Worm (Caenorhabditis elegans) whole organism, mixed stage, embryonic: ENCODE results near the gene grl-2.

Experiments used
- M03D4.4 ChIP-seq: sonication (generic microtip); optimal IDR thresholded peaks from 2 replicates; lab custom pipeline; 2017; ENCODE audit warnings: mild to moderate bottlenecking, missing genetic modification characterization, missing compliant biosample characterization
- bed-3 ChIP-seq: fragments of 200-800 bp; sonication (Bioruptor generic); optimal IDR thresholded peaks from 3 replicates; lab custom pipeline; 2018; ENCODE audit warnings: mild to moderate bottlenecking, missing genetic modification characterization, moderate library complexity, missing compliant biosample characterization
- blmp-1 ChIP-seq: fragments of 150-350 bp; optimal IDR thresholded peaks from 2 replicates; lab custom pipeline; 2014; ENCODE audit warnings: missing biosample characterization, missing genetic modification characterization
- ceh-39 ChIP-seq: fragments of 150-350 bp; optimal IDR thresholded peaks from 2 replicates; lab custom pipeline; 2014; ENCODE audit warnings: missing biosample characterization, missing genetic modification characterization
- ceh-43 ChIP-seq: fragments of 200-800 bp; sonication (Bioruptor generic); optimal IDR thresholded peaks from 2 replicates; lab custom pipeline; 2018; ENCODE audit warnings: mild to moderate bottlenecking, missing genetic modification characterization, moderate library complexity, missing compliant biosample characterization
- ceh-83 ChIP-seq: fragments of 200-800 bp; sonication (Bioruptor generic); optimal IDR thresholded peaks from 2 replicates; lab custom pipeline; 2018; ENCODE audit warnings: mild to moderate bottlenecking, missing genetic modification characterization, missing compliant biosample characterization
- ces-1 ChIP-seq: fragments of 150-350 bp; optimal IDR thresholded peaks from 2 replicates; lab custom pipeline; 2014; ENCODE audit warnings: missing biosample characterization, missing genetic modification reagents, missing genetic modification characterization
- cnd-1 ChIP-seq: fragments of 200-800 bp; sonication (Bioruptor generic); optimal IDR thresholded peaks from 2 replicates; lab custom pipeline; 2018; ENCODE audit warnings: mild to moderate bottlenecking, missing genetic modification characterization, missing compliant biosample characterization
- drap-1 ChIP-seq: fragments of 200-800 bp; sonication (Bioruptor generic); optimal IDR thresholded peaks from 3 replicates; lab custom pipeline; 2018; ENCODE audit warnings: mild to moderate bottlenecking, missing genetic modification characterization, missing compliant biosample characterization
- elt-1 ChIP-seq: sonication (generic microtip); optimal IDR thresholded peaks from 2 replicates; lab custom pipeline; 2017; ENCODE audit warnings: missing genetic modification characterization, mild to moderate bottlenecking, missing compliant biosample characterization, antibody characterized with exemption, moderate library complexity, borderline replicate concordance; ENCODE audit not compliant: insufficient read depth
- elt-3 ChIP-seq: fragments of 150-350 bp; optimal IDR thresholded peaks from 2 replicates; lab custom pipeline; 2014; ENCODE audit warnings: missing biosample characterization, missing genetic modification characterization
- flh-1 ChIP-seq: fragments of 200-800 bp; sonication (Bioruptor generic); optimal IDR thresholded peaks from 2 replicates; lab custom pipeline; 2018; ENCODE audit warnings: mild to moderate bottlenecking, missing genetic modification characterization, moderate library complexity, missing compliant biosample characterization
- ham-2 ChIP-seq: fragments of 200-800 bp; sonication (Bioruptor generic); optimal IDR thresholded peaks from 2 replicates; lab custom pipeline; 2018; ENCODE audit warnings: mild to moderate bottlenecking, missing genetic modification characterization, missing compliant biosample characterization
- hlh-1 ChIP-seq: fragments of 150-350 bp; optimal IDR thresholded peaks from 2 replicates; lab custom pipeline; 2014; ENCODE audit warnings: missing biosample characterization, missing genetic modification reagents, missing genetic modification characterization
- lin-13 ChIP-seq: fragments of 150-350 bp; optimal IDR thresholded peaks from 2 replicates; lab custom pipeline; 2014; ENCODE audit warnings: missing biosample characterization, missing genetic modification characterization
- lin-32 ChIP-seq: fragments of 200-800 bp; sonication (Bioruptor generic); optimal IDR thresholded peaks from 2 replicates; lab custom pipeline; 2018; ENCODE audit warnings: mild to moderate bottlenecking, missing genetic modification characterization, missing compliant biosample characterization
- lsy-2 ChIP-seq: fragments of 150-350 bp; optimal IDR thresholded peaks from 2 replicates; lab custom pipeline; 2014; ENCODE audit warnings: missing biosample characterization, missing genetic modification characterization
- mab-5 ChIP-seq: fragments of 150-350 bp; optimal IDR thresholded peaks from 2 replicates; lab custom pipeline; 2014; ENCODE audit warnings: missing biosample characterization, missing genetic modification characterization
- mep-1 ChIP-seq: fragments of 150-350 bp; optimal IDR thresholded peaks from 2 replicates; lab custom pipeline; 2017; ENCODE audit warnings: missing biosample characterization, missing genetic modification reagents, missing genetic modification characterization, inconsistent platforms
- mls-2 ChIP-seq: sonication (generic microtip); optimal IDR thresholded peaks from 2 replicates; lab custom pipeline; 2016; ENCODE audit warnings: mild to moderate bottlenecking, missing genetic modification characterization, moderate library complexity, missing compliant biosample characterization
- nhr-12 ChIP-seq: fragments of 150-350 bp; optimal IDR thresholded peaks from 2 replicates; lab custom pipeline; 2014; ENCODE audit warnings: missing biosample characterization, missing genetic modification characterization
- nhr-2 ChIP-seq: fragments of 150-350 bp; optimal IDR thresholded peaks from 2 replicates; lab custom pipeline; 2014; ENCODE audit warnings: missing biosample characterization, missing genetic modification characterization
- nhr-237 ChIP-seq: fragments of 150-350 bp; optimal IDR thresholded peaks from 2 replicates; lab custom pipeline; 2014; ENCODE audit warnings: missing biosample characterization, missing genetic modification characterization
- nhr-28 ChIP-seq: fragments of 150-350 bp; optimal IDR thresholded peaks from 2 replicates; lab custom pipeline; 2014; ENCODE audit warnings: missing biosample characterization, missing genetic modification characterization
- nhr-76 ChIP-seq: sonication (generic microtip); optimal IDR thresholded peaks from 2 replicates; lab custom pipeline; 2017; ENCODE audit warnings: missing biosample characterization, missing genetic modification characterization
- pha-4 ChIP-seq: fragments of 150-350 bp; optimal IDR thresholded peaks from 2 replicates; lab custom pipeline; 2018; ENCODE audit warnings: missing biosample characterization, missing genetic modification reagents, missing genetic modification characterization
- sem-2 ChIP-seq: fragments of 200-800 bp; sonication (Bioruptor generic); optimal IDR thresholded peaks from 2 replicates; lab custom pipeline; 2018; ENCODE audit warnings: mild to moderate bottlenecking, missing genetic modification characterization, missing compliant biosample characterization
- snpc-4 ChIP-seq: fragments of 150-350 bp; optimal IDR thresholded peaks from 2 replicates; lab custom pipeline; 2014; ENCODE audit warnings: missing biosample characterization, missing genetic modification characterization
- sptf-1 ChIP-seq: sonication (generic microtip); optimal IDR thresholded peaks from 2 replicates; lab custom pipeline; 2017; ENCODE audit warnings: mild to moderate bottlenecking, missing genetic modification characterization, moderate library complexity, missing compliant biosample characterization
- tbx-8 ChIP-seq: fragments of 200-800 bp; sonication (Bioruptor generic); optimal IDR thresholded peaks from 2 replicates; lab custom pipeline; 2018; ENCODE audit warnings: mild to moderate bottlenecking, missing genetic modification characterization, moderate library complexity, missing compliant biosample characterization
- unc-120 ChIP-seq: sonication (generic microtip); optimal IDR thresholded peaks from 2 replicates; lab custom pipeline; 2017; ENCODE audit warnings: missing genetic modification characterization, missing compliant biosample characterization; ENCODE audit not compliant: poor library complexity, severe bottlenecking
- unc-39 ChIP-seq: fragments of 150-350 bp; optimal IDR thresholded peaks from 2 replicates; lab custom pipeline; 2014; ENCODE audit warnings: missing biosample characterization, missing genetic modification characterization
- unc-62 ChIP-seq: fragments of 150-350 bp; optimal IDR thresholded peaks from 2 replicates; lab custom pipeline; 2014; ENCODE audit warnings: missing biosample characterization, missing genetic modification reagents, missing genetic modification characterization
- zip-8 ChIP-seq: fragments of 150-350 bp; optimal IDR thresholded peaks from 2 replicates; lab custom pipeline; 2014; ENCODE audit warnings: missing biosample characterization, missing genetic modification characterization
- ztf-11 ChIP-seq: fragments of 150-350 bp; optimal IDR thresholded peaks from 2 replicates; lab custom pipeline; 2014; ENCODE audit warnings: missing biosample characterization, missing genetic modification characterization

grl-2 gene

ce11 chrV:12950812-12951528 lies 6.1 kb downstream of the grl-2 start, which contains the start of the genes T16G1.9 and T16G1.18:
TSS of gene T16G1.9 (minus strand) at chrV:12950862.
TSS of gene T16G1.18 (plus strand) at chrV:12951304.
- no peak for TF ChIP-seq M03D4.4 (tag; lab: Kevin White, UChicago)
- no peak for TF ChIP-seq nhr-2 (tag; lab: Kevin White, UChicago)
- no peak for TF ChIP-seq cnd-1 (tag; lab: Kevin White, UChicago)
- TF ChIP-seq zip-8 (tag; lab: Kevin White, UChicago): no peak
- TF ChIP-seq ztf-11 (tag; lab: Kevin White, UChicago): no peak
- peak; percentile 50 for TF ChIP-seq hlh-1 (tag; lab: Kevin White, UChicago)
- no peak for TF ChIP-seq lsy-2 (tag; lab: Kevin White, UChicago)
- TF ChIP-seq unc-39 (tag; lab: Kevin White, UChicago): no peak
- no peak for TF ChIP-seq nhr-28 (tag; lab: Kevin White, UChicago)
- TF ChIP-seq bed-3 (GFP tag; lab: Kevin White, UChicago): no peak
- peak; percentile 17 for TF ChIP-seq mep-1
- peak; percentile 12 for TF ChIP-seq nhr-237 (tag; lab: Kevin White, UChicago)
- TF ChIP-seq nhr-76 (tag; lab: Kevin White, UChicago): no peak
- no peak for TF ChIP-seq ham-2 (GFP tag; lab: Kevin White, UChicago)
- no peak for TF ChIP-seq mls-2 (tag; lab: Kevin White, UChicago)
- TF ChIP-seq snpc-4 (tag; lab: Kevin White, UChicago): no peak
- no peak for TF ChIP-seq elt-3 (tag; lab: Kevin White, UChicago)
- no peak for TF ChIP-seq blmp-1 (tag; lab: Kevin White, UChicago)
- no peak for TF ChIP-seq drap-1
- TF ChIP-seq elt-1 (tag; lab: Kevin White, UChicago): no peak
- no peak for TF ChIP-seq lin-32 (GFP tag; lab: Kevin White, UChicago)
- TF ChIP-seq pha-4 (tag; lab: Kevin White, UChicago): peak; percentile 11
- TF ChIP-seq ceh-43: no peak
- no peak for TF ChIP-seq unc-120
- peak; percentile 14 for TF ChIP-seq lin-13 (tag; lab: Kevin White, UChicago)
- no peak for TF ChIP-seq sem-2 (GFP tag; lab: Kevin White, UChicago)
- TF ChIP-seq ceh-83: no peak
- TF ChIP-seq sptf-1 (tag; lab: Kevin White, UChicago): no peak
- TF ChIP-seq mab-5 (tag; lab: Kevin White, UChicago): no peak
- no peak for TF ChIP-seq tbx-8
- TF ChIP-seq unc-62: no peak
- no peak for TF ChIP-seq ceh-39 (tag; lab: Kevin White, UChicago)
- peak; percentile 90 for TF ChIP-seq ces-1 (GFP tag; lab: Kevin White, UChicago)
- no peak for TF ChIP-seq nhr-12
- TF ChIP-seq flh-1: no peak

ce11 chrV:12952287-12952686 lies 7.4 kb downstream of the grl-2 start, which contains the start of gene pqn-68:
TSS of gene pqn-68 (plus strand) at chrV:12952636.
- peak; percentile 8 for TF ChIP-seq pha-4 (tag; lab: Kevin White, UChicago)
- TF ChIP-seq zip-8 (tag; lab: Kevin White, UChicago): no peak

DNA sequence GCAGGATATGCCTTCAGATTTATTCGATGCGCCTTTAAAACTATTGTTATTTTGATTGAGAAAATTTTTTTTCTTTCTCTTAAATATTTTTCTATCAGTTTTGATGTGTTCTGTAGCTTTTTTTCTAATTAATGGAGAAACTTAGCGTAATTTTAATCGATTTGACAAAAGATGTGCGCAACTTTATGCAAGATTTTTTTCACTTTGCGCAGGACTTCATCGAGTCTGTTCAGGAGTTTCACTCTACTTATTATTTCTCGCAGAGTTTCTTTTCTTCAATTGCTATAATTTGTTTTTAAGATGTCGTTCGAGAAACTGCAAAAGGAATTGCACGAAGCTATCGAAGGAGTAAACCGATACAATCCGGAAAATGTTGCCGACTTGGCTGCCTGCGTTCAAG lies 8.8 kb downstream of the grl-2 start, which contains the start of gene eif-3.K:
Gene eif-3.K (plus strand): TSS at position 301 of the 400 bp plus-strand sequence.
- TF ChIP-seq nhr-2 (tag; lab: Kevin White, UChicago) (no peak), sptf-1 (tag; lab: Kevin White, UChicago) (no peak), nhr-12 (no peak), hlh-1 (tag; lab: Kevin White, UChicago) (no peak)

DNA sequence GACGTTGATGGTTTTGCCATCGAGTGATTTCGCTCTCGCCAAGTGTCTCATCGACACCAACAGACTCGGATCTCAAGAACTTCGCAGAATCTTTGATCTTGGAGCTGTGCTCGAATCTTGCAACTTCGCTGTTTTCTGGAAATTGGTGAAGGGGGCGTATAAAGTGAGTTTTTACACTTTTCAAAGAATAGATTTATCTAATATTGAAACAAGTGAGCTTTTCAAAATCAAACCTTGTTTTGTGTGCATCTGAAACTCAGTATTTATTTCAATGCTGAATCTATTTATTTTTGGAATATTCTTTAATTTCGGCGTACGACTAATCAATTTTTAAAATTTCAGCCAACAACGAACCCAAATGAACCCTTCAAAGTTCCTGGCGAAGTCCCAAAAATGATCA lies 9.4 kb downstream of the grl-2 start:
- TF ChIP-seq unc-39 (tag; lab: Kevin White, UChicago) (no peak), mab-5 (tag; lab: Kevin White, UChicago) (no peak), blmp-1 (tag; lab: Kevin White, UChicago) (no peak), hlh-1 (tag; lab: Kevin White, UChicago) (no peak)
